Worm (Caenorhabditis elegans): ENCODE results near the gene klc-1.

The klc-1 gene

DNA sequence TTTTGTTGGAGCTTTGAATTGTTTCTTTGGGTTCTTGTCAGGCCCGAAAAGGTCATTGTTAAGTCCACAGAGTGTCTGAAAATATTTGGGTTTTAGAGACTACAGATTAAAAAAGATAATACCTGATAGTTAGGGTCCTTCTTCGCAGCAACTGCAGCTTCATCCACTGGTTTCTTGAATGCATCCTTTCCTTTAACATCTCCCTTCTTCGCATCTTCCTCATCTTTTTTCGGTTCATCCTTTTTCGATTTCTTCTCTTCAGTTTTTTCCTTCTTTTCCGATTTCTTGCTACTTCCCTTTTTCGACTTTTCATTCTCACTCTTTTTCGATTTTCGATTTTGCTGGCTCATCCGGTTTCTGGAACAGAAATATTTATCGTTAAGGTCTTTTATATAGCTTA lies 20.0 kb downstream of the klc-1 start:
- TF ChIP-seq nhr-77 (tag; optimal IDR thresholded peaks at IDR 0.05) (no peak), R02D3.7 (tag; optimal IDR thresholded peaks at IDR 0.05) (no peak), nhr-23 (tag; optimal IDR thresholded peaks at IDR 0.05) (no peak), ceh-16 (tag; optimal IDR thresholded peaks at IDR 0.05) (no peak), nhr-11 (tag; optimal IDR thresholded peaks at IDR 0.05) (no peak), sma-3 (GFP tag; optimal IDR thresholded peaks at IDR 0.05) (no peak), F13H6.1 (tag; optimal IDR thresholded peaks at IDR 0.05) (no peak), snpc-4 (tag; optimal IDR thresholded peaks at IDR 0.05) (no peak), mbf-1 (tag; optimal IDR thresholded peaks at IDR 0.05) (no peak), C34F6.9 (tag; optimal IDR thresholded peaks at IDR 0.05) (no peak), nhr-129 (tag; optimal IDR thresholded peaks at IDR 0.05) (no peak), ZK546.5 (tag; optimal IDR thresholded peaks at IDR 0.05) (no peak), ztf-11 (tag; optimal IDR thresholded peaks at IDR 0.05) (no peak), unc-62 (GFP tag; optimal IDR thresholded peaks at IDR 0.05) (no peak), nhr-21 (tag; optimal IDR thresholded peaks at IDR 0.05) (no peak)

ce11 chrIV:11105724-11106123 lies 22.2 kb downstream of the klc-1 start, which contains the start of gene srlf-24:
Gene srlf-24 (minus strand): TSS chrIV:11105824.
- TF ChIP-seq R02D3.7 (tag; optimal IDR thresholded peaks at IDR 0.05) (no peak), alr-1 (tag; optimal IDR thresholded peaks at IDR 0.05) (no peak), ztf-1 (GFP tag; conservative IDR thresholded peaks at IDR 0.05) (no peak), peb-1 (tag; optimal IDR thresholded peaks at IDR 0.05) (no peak), lin-39 (tag; optimal IDR thresholded peaks at IDR 0.05) (no peak), ZK546.5 (tag; optimal IDR thresholded peaks at IDR 0.05) (no peak), snpc-4 (tag; optimal IDR thresholded peaks at IDR 0.05) (no peak), zag-1 (tag; optimal IDR thresholded peaks at IDR 0.05) (no peak), ceh-16 (tag; optimal IDR thresholded peaks at IDR 0.05) (no peak), nhr-11 (tag; optimal IDR thresholded peaks at IDR 0.05) (no peak), nhr-12 (tag; optimal IDR thresholded peaks at IDR 0.05) (no peak), mdl-1 (tag; optimal IDR thresholded peaks at IDR 0.05) (no peak), nhr-237 (tag; optimal IDR thresholded peaks at IDR 0.05) (no peak), nhr-25 (tag; optimal IDR thresholded peaks at IDR 0.05) (no peak)

DNA sequence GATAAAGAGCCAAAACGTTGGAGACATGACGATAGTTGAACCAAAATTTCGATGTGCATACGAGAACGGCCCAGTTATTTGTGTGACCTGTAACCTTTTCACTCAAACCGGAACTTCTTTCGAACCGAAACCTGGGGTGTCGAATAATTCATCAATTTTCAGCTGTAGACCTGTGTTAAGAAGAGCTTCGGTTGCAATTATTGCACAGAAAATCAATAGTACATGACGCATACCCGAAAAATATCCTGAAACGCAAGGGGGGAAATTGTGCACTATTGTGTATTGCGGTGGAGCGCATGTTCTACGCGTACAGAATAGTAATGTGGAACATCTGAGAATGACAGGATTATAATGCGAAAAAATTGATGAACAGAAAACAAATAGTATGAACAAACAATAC lies 26.2 kb downstream of the klc-1 start, which contains the start of gene pigk-1:
TSS of gene pigk-1 (minus strand) at position 248 of the 400 bp plus-strand sequence.
- TF ChIP-seq unc-62 (GFP tag; optimal IDR thresholded peaks at IDR 0.05) (no peak), ztf-11 (tag; optimal IDR thresholded peaks at IDR 0.05) (no peak), lsy-2 (tag; optimal IDR thresholded peaks at IDR 0.05) (peak in 1 of 2 experiments; percentile 7)

DNA sequence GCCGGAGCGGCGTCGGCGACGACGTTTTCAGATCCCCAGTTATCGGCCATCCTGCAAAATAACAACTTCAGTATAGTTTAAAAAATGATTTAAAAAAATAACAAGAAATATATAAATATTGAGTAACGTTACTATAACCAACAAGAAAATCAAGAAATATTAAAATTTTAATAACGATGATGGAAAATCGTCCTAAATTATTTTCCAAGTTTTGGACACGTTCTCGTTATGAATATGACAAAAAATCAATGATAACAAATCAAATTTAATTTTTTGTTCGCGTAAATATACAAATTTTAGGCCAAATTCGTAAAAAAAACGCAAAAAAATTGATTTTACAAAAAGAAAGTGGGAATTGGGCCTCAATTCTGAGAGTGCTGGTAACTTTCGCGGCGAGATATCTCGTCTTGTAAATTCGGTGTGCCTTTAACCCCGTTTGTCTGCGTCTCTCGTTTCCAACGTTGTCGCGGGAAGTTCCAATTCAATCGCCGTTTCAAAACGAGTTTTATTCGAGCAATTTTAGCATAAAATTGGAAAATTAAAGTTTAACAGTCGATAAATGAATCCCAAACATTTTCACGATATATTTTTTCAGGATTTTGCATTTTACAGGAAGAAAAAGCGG lies 27.6 kb downstream of the klc-1 start, which contains the start of gene rps-5:
TSS of gene rps-5 (minus strand) at position 51 of the 625 bp plus-strand sequence.
- TF ChIP-seq fos-1 (tag; optimal IDR thresholded peaks at IDR 0.05) = peak; percentile 33
- no peak for TF ChIP-seq ztf-1 (GFP tag; conservative IDR thresholded peaks at IDR 0.05)
- peak; percentile 49 for TF ChIP-seq snpc-4 (tag; optimal IDR thresholded peaks at IDR 0.05)
- no peak for TF ChIP-seq ceh-82 (tag; optimal IDR thresholded peaks at IDR 0.05)
- no peak for TF ChIP-seq mdl-1 (tag; optimal IDR thresholded peaks at IDR 0.05)
- no peak for TF ChIP-seq elt-3 (tag; optimal IDR thresholded peaks at IDR 0.05)
- no peak for TF ChIP-seq alr-1 (tag; optimal IDR thresholded peaks at IDR 0.05)
- TF ChIP-seq nhr-129 (tag; optimal IDR thresholded peaks at IDR 0.05) = peak; percentile 71
- TF ChIP-seq sma-3 (GFP tag; optimal IDR thresholded peaks at IDR 0.05) = peak; percentile 22
- no peak for TF ChIP-seq dmd-4 (tag; optimal IDR thresholded peaks at IDR 0.05)
- TF ChIP-seq nhr-6 (tag; optimal IDR thresholded peaks at IDR 0.05) = no peak
- TF ChIP-seq ama-1 (optimal IDR thresholded peaks at IDR 0.05) = peak; percentile 18
- TF ChIP-seq sma-9 (GFP tag; optimal IDR thresholded peaks at IDR 0.05) = peak; percentile 41
- TF ChIP-seq sma-9 (tag; optimal IDR thresholded peaks at IDR 0.05) = no peak
- TF ChIP-seq elt-1 (tag; optimal IDR thresholded peaks at IDR 0.05) = no peak
- TF ChIP-seq lsy-2 (tag; optimal IDR thresholded peaks at IDR 0.05) = peak; percentile 50 to 89
- TF ChIP-seq lin-11 (tag; optimal IDR thresholded peaks at IDR 0.05) = peak; percentile 47
- TF ChIP-seq lin-39 (tag; optimal IDR thresholded peaks at IDR 0.05) = no peak
- peak; percentile 29 for TF ChIP-seq sem-4 (tag; optimal IDR thresholded peaks at IDR 0.05)
- peak; percentile 65 for TF ChIP-seq crh-2 (tag; optimal IDR thresholded peaks at IDR 0.05)
- peak; percentile 78 for TF ChIP-seq gmeb-1 (tag; optimal IDR thresholded peaks at IDR 0.05)
- no peak for TF ChIP-seq skn-1 (tag; optimal IDR thresholded peaks at IDR 0.05)
- no peak for TF ChIP-seq zag-1 (tag; optimal IDR thresholded peaks at IDR 0.05)
- TF ChIP-seq nhr-237 (tag; optimal IDR thresholded peaks at IDR 0.05) = no peak
- peak; percentile 33 for TF ChIP-seq nhr-21 (tag; optimal IDR thresholded peaks at IDR 0.05)
- TF ChIP-seq nhr-11 (tag; optimal IDR thresholded peaks at IDR 0.05) = no peak
- peak; percentile 14 for TF ChIP-seq mab-5 (tag; optimal IDR thresholded peaks at IDR 0.05)
- TF ChIP-seq nhr-25 (tag; optimal IDR thresholded peaks at IDR 0.05) = peak; percentile 59
- TF ChIP-seq ztf-11 (tag; optimal IDR thresholded peaks at IDR 0.05) = no peak
- TF ChIP-seq ZK546.5 (tag; optimal IDR thresholded peaks at IDR 0.05) = peak; percentile 15
- no peak for TF ChIP-seq ceh-16 (tag; optimal IDR thresholded peaks at IDR 0.05)
- peak; percentile 20 for TF ChIP-seq F13H6.1 (tag; optimal IDR thresholded peaks at IDR 0.05)
- no peak for TF ChIP-seq nhr-77 (tag; optimal IDR thresholded peaks at IDR 0.05)
- no peak for TF ChIP-seq nhr-12 (tag; optimal IDR thresholded peaks at IDR 0.05)
- TF ChIP-seq peb-1 (tag; optimal IDR thresholded peaks at IDR 0.05) = no peak
- no peak for TF ChIP-seq blmp-1 (tag; optimal IDR thresholded peaks at IDR 0.05; ENCODE audit: insufficient read depth)
- no peak for TF ChIP-seq unc-39 (tag; optimal IDR thresholded peaks at IDR 0.05)
- TF ChIP-seq Y55F3AM.14 (GFP tag; optimal IDR thresholded peaks at IDR 0.05) = no peak
- TF ChIP-seq unc-55 (GFP tag; optimal IDR thresholded peaks at IDR 0.05) = peak; percentile 86
- no peak for TF ChIP-seq nhr-23 (tag; optimal IDR thresholded peaks at IDR 0.05)

All from whole organism, L2 larva.